Worm (Caenorhabditis elegans) whole organism, young adult: ENCODE results near the gene Y37E11AL.2.

Source experiments
- B0019.2 ChIP-seq: fragments of 200-800 bp; sonication (Bioruptor generic); conservative IDR thresholded peaks from 2 replicates; pipeline ENCODE4 v1.3.6; 2022; ENCODE audit warnings: missing genetic modification reagents, missing genetic modification characterization, missing compliant biosample characterization
- B0035.1 ChIP-seq: sonication (generic microtip); optimal IDR thresholded peaks from 2 replicates; lab custom pipeline; 2016; ENCODE audit warnings: missing genetic modification characterization, mild to moderate bottlenecking, missing compliant biosample characterization, missing genotype, missing genetic modification reagents
- F23B12.7 ChIP-seq: sonication (generic microtip); optimal IDR thresholded peaks from 2 replicates; lab custom pipeline; 2017; ENCODE audit warnings: missing genetic modification characterization, mild to moderate bottlenecking, missing compliant biosample characterization, antibody characterized with exemption, moderate library complexity; ENCODE audit not compliant: insufficient read depth
- F33H1.4 ChIP-seq: fragments of 200-800 bp; sonication (Bioruptor generic); IDR thresholded peaks from 2 replicates; pipeline ENCODE4 v1.3.6; 2022; ENCODE audit warnings: missing genetic modification reagents, missing genetic modification characterization, missing compliant biosample characterization
- F57C9.4 ChIP-seq: sonication (generic microtip); optimal IDR thresholded peaks from 2 replicates; lab custom pipeline; 2017; ENCODE audit warnings: mild to moderate bottlenecking, missing genetic modification characterization, missing compliant biosample characterization
- Y53F4B.3 ChIP-seq: fragments of 200-800 bp; sonication (Bioruptor generic); IDR thresholded peaks from 2 replicates; pipeline ENCODE4 v1.3.6; 2022; ENCODE audit warnings: missing genetic modification reagents, missing genetic modification characterization, missing compliant biosample characterization
- Y67H2A.10 ChIP-seq: fragments of 200-800 bp; sonication (Bioruptor generic); conservative IDR thresholded peaks from 2 replicates; pipeline ENCODE4 v1.3.6; 2022; ENCODE audit warnings: missing genetic modification reagents, missing genetic modification characterization, missing compliant biosample characterization
- Y95B8A.8 ChIP-seq: fragments of 200-800 bp; sonication (Bioruptor generic); IDR thresholded peaks from 2 replicates; pipeline ENCODE4 v1.3.6; 2022; ENCODE audit warnings: missing genetic modification reagents, missing genetic modification characterization, missing compliant biosample characterization
- aptf-3 ChIP-seq: fragments of 200-800 bp; sonication (Bioruptor generic); IDR thresholded peaks from 2 replicates; pipeline ENCODE4 v1.3.6; 2022; ENCODE audit warnings: missing genetic modification characterization, missing compliant biosample characterization
- atf-7 ChIP-seq: sonication (generic microtip); optimal IDR thresholded peaks from 2 replicates; lab custom pipeline; 2017; ENCODE audit warnings: mild to moderate bottlenecking, missing genetic modification characterization, missing compliant biosample characterization
- bed-1 ChIP-seq: fragments of 200-800 bp; sonication (Bioruptor generic); IDR thresholded peaks from 2 replicates; pipeline ENCODE4 v1.3.6; 2022; ENCODE audit warnings: missing genetic modification reagents, missing genetic modification characterization, missing compliant biosample characterization
- bed-2 ChIP-seq: fragments of 200-800 bp; sonication (Bioruptor generic); IDR thresholded peaks from 2 replicates; pipeline ENCODE4 v1.3.6; 2022; ENCODE audit warnings: missing genetic modification reagents, missing genetic modification characterization, missing compliant biosample characterization
- ccch-3 ChIP-seq: fragments of 200-800 bp; sonication (Bioruptor generic); optimal IDR thresholded peaks from 2 replicates; lab custom pipeline; 2018; ENCODE audit warnings: mild to moderate bottlenecking, missing genetic modification characterization, missing compliant biosample characterization
- cebp-1 ChIP-seq, 2 experiments: fragments of 200-800 bp in 1 of 2; sonication (Bioruptor generic) in 1 of 2; sonication (generic microtip) in 1 of 2; IDR thresholded peaks in 1 of 2; optimal IDR thresholded peaks in 1 of 2; 2 replicates each; pipeline versions ENCODE4 v1.3.6 to Lab custom; 2017 to 2022; ENCODE audit warnings: missing compliant biosample characterization in 2 of 2, missing genetic modification characterization in 2 of 2, mild to moderate bottlenecking in 1 of 2, missing genetic modification reagents in 1 of 2, moderate library complexity in 1 of 2
- die-1 ChIP-seq: sonication (generic microtip); optimal IDR thresholded peaks from 2 replicates; lab custom pipeline; 2016; ENCODE audit warnings: missing genotype, mild to moderate bottlenecking, missing genetic modification characterization, missing compliant biosample characterization
- efl-1 ChIP-seq: fragments of 150-350 bp; optimal IDR thresholded peaks from 2 replicates; lab custom pipeline; 2014; ENCODE audit warnings: missing biosample characterization, missing genetic modification reagents, missing genetic modification characterization
- egl-44 ChIP-seq: fragments of 200-800 bp; sonication (Bioruptor generic); IDR thresholded peaks from 2 replicates; pipeline ENCODE4 v1.3.6; 2022; ENCODE audit warnings: missing genetic modification reagents, missing genetic modification characterization, missing compliant biosample characterization
- egrh-3 ChIP-seq: fragments of 200-800 bp; sonication (Bioruptor generic); IDR thresholded peaks from 2 replicates; pipeline ENCODE4 v1.3.6; 2022; ENCODE audit warnings: missing genetic modification reagents, missing genetic modification characterization, missing compliant biosample characterization
- ekl-4 ChIP-seq: fragments of 200-800 bp; sonication (Bioruptor generic); IDR thresholded peaks from 2 replicates; pipeline ENCODE4 v1.3.6; 2022; ENCODE audit warnings: missing genetic modification reagents, missing genetic modification characterization, missing compliant biosample characterization
- fkh-3 ChIP-seq: sonication (generic microtip); optimal IDR thresholded peaks from 2 replicates; lab custom pipeline; 2016; ENCODE audit warnings: mild to moderate bottlenecking, missing genetic modification characterization, missing compliant biosample characterization
- hsf-1 ChIP-seq: fragments of 200-800 bp; sonication (Bioruptor generic); IDR thresholded peaks from 2 replicates; pipeline ENCODE4 v1.3.6; 2022; ENCODE audit warnings: missing genetic modification reagents, missing genetic modification characterization, missing compliant biosample characterization
- lag-1 ChIP-seq: fragments of 200-800 bp; sonication (Bioruptor generic); IDR thresholded peaks from 2 replicates; pipeline ENCODE4 v1.3.6; 2022; ENCODE audit warnings: missing genetic modification reagents, missing genetic modification characterization, missing compliant biosample characterization
- lin-35 ChIP-seq, 3 experiments: fragments of 150-350 bp in 2 of 3; sonication (generic microtip) in 1 of 3; optimal IDR thresholded peaks; 2 replicates each; lab custom pipeline; 2014 to 2018; ENCODE audit warnings: missing biosample characterization in 3 of 3, missing genetic modification characterization in 3 of 3, missing genetic modification reagents in 3 of 3
- lsy-27 ChIP-seq: sonication (generic microtip); optimal IDR thresholded peaks from 2 replicates; lab custom pipeline; 2017; ENCODE audit warnings: missing genetic modification characterization, mild to moderate bottlenecking, missing compliant biosample characterization, antibody characterized with exemption, missing genotype, borderline replicate concordance; ENCODE audit not compliant: insufficient read depth
- madf-10 ChIP-seq: sonication (generic microtip); optimal IDR thresholded peaks from 2 replicates; lab custom pipeline; 2016; ENCODE audit warnings: mild to moderate bottlenecking, missing genetic modification characterization, missing compliant biosample characterization
- mel-28 ChIP-seq: sonication (generic microtip); optimal IDR thresholded peaks from 2 replicates; lab custom pipeline; 2016; ENCODE audit warnings: borderline replicate concordance, mild to moderate bottlenecking, missing genetic modification characterization, missing compliant biosample characterization
- nhr-120 ChIP-seq: fragments of 200-800 bp; sonication (Bioruptor generic); IDR thresholded peaks from 2 replicates; pipeline ENCODE4 v1.3.6; 2022; ENCODE audit warnings: missing genetic modification characterization, missing compliant biosample characterization
- pbrm-1 ChIP-seq: fragments of 200-800 bp; sonication (Bioruptor generic); IDR thresholded peaks from 2 replicates; pipeline ENCODE4 v1.3.6; 2022; ENCODE audit warnings: missing genetic modification reagents, missing genetic modification characterization, missing compliant biosample characterization
- snpc-1.1 ChIP-seq: sonication (generic microtip); optimal IDR thresholded peaks from 2 replicates; lab custom pipeline; 2017; ENCODE audit warnings: missing genetic modification characterization, mild to moderate bottlenecking, missing compliant biosample characterization, antibody characterized with exemption, moderate library complexity, missing genotype, missing genetic modification reagents; ENCODE audit not compliant: insufficient read depth
- tbp1 ChIP-seq: fragments of 200-800 bp; sonication (Bioruptor generic); optimal IDR thresholded peaks from 2 replicates; lab custom pipeline; 2018; ENCODE audit warnings: mild to moderate bottlenecking, missing genetic modification characterization, missing compliant biosample characterization
- tbx-9 ChIP-seq: sonication (generic microtip); optimal IDR thresholded peaks from 2 replicates; lab custom pipeline; 2016; ENCODE audit warnings: borderline replicate concordance, missing genetic modification characterization, inconsistent platforms, missing compliant biosample characterization
- unc-130 ChIP-seq: sonication (generic microtip); optimal IDR thresholded peaks from 2 replicates; lab custom pipeline; 2016; ENCODE audit warnings: missing genetic modification reagents, missing genetic modification characterization, missing compliant biosample characterization
- unc-62 ChIP-seq: fragments of 150-350 bp; optimal IDR thresholded peaks from 2 replicates; lab custom pipeline; 2014; ENCODE audit warnings: missing biosample characterization, missing genetic modification reagents, missing genetic modification characterization
- xnd-1 ChIP-seq: sonication (generic microtip); optimal IDR thresholded peaks from 2 replicates; lab custom pipeline; 2016; ENCODE audit warnings: missing genotype, missing genetic modification reagents, missing genetic modification characterization, missing compliant biosample characterization
- zfh-2 ChIP-seq: fragments of 200-800 bp; sonication (Bioruptor generic); conservative IDR thresholded peaks from 2 replicates; pipeline ENCODE4 v1.3.6; 2022; ENCODE audit warnings: missing genetic modification reagents, missing genetic modification characterization, missing compliant biosample characterization
- ztf-26 ChIP-seq: sonication (generic microtip); optimal IDR thresholded peaks from 2 replicates; lab custom pipeline; 2017; ENCODE audit warnings: missing genetic modification characterization, missing compliant biosample characterization

The Y37E11AL.2 gene

DNA sequence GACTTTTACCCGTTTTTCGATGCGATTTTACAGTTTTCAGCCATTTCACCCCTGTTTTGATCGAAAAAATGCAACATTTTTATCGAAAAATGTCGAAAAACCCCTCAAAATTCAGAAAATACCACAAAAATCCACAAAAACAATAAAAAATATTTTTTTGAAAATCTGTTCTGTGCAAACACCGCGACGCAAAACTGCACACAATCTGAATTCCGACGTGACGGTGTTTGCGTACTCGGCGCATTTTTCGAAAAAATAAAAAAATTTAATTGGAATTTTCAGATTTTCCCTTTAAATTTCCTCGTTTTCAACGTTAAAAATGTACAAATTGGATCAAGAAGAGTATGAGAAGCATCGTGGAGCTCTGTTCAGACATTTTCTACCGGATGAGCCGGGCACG, 27.5 kb downstream of the Y37E11AL.2 start, which contains the start of gene smgl-2 (continued):
- TF ChIP-seq madf-10 (tag; lab: Kevin White, UChicago), result no peak
- TF ChIP-seq ztf-26 (tag; lab: Kevin White, UChicago), result no peak
- TF ChIP-seq lin-35 (GFP tag; optimal IDR thresholded peaks at IDR 0.05; lab: Kevin White, UChicago), result peak in 1 of 3 experiments; percentile 76
- TF ChIP-seq tbp1 (GFP tag; lab: Kevin White, UChicago), result peak; percentile 40
- no peak for TF ChIP-seq cebp-1 (GFP tag; IDR thresholded peaks at IDR 0.05; lab: Robert Waterston, UW)
- peak; percentile 37 for TF ChIP-seq cebp-1 (tag; optimal IDR thresholded peaks at IDR 0.05; lab: Kevin White, UChicago)
- TF ChIP-seq F23B12.7 (tag; lab: Kevin White, UChicago), result peak; percentile 24
- TF ChIP-seq lsy-27 (tag; lab: Kevin White, UChicago), result no peak
- TF ChIP-seq pbrm-1 (GFP tag; lab: Robert Waterston, UW), result peak; percentile 68; the same call in 1 of the 2 replicates
- no peak for TF ChIP-seq hsf-1 (GFP tag; lab: Robert Waterston, UW)
- peak; percentile 37; the same call in 1 of the 2 replicates for TF ChIP-seq F33H1.4 (GFP tag; lab: Robert Waterston, UW)
- TF ChIP-seq unc-130 (GFP tag; lab: Kevin White, UChicago), result no peak
- TF ChIP-seq snpc-1.1 (tag; lab: Kevin White, UChicago), result no peak
- TF ChIP-seq fkh-3 (tag; lab: Kevin White, UChicago), result no peak

DNA sequence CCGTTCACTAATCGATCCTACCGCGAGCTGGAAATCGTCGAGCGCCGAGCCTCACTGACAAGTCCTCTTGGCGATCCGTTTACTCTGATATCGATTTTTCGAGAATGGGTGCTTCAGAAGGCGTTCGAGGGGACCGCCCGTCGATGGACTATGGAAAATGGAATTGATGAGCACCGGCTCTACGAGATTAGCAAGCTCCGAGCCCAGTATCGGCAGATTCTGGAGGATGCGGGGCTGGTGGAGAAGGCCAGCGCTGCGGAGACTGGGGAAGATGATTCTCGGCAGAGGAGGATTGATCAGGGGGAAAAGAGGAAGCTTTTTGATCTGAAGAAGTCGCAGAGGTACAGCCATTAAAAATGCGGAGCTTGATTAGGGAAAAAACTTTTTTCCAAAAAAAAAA, 33.1 kb downstream of the Y37E11AL.2 start:
- TF ChIP-seq egl-44 (GFP tag; lab: Robert Waterston, UW), result no peak
- TF ChIP-seq xnd-1 (tag; lab: Kevin White, UChicago), result no peak
- TF ChIP-seq bed-1 (GFP tag; lab: Robert Waterston, UW), result no peak
- 0 out of 2 replicates have a peak, but pooled peaks have one; percentile 48 for TF ChIP-seq nhr-120 (GFP tag; lab: Robert Waterston, UW)
- peak; percentile 81 for TF ChIP-seq zfh-2 (GFP tag; lab: Robert Waterston, UW)
- peak; percentile 20; the same call in 1 of the 2 replicates for TF ChIP-seq egrh-3 (GFP tag; lab: Robert Waterston, UW)
- no peak for TF ChIP-seq F57C9.4 (tag; lab: Kevin White, UChicago)
- no peak for TF ChIP-seq bed-2 (GFP tag; lab: Robert Waterston, UW)
- no peak for TF ChIP-seq B0035.1 (tag; lab: Kevin White, UChicago)
- TF ChIP-seq, all 124 proteins: peak for 3

DNA sequence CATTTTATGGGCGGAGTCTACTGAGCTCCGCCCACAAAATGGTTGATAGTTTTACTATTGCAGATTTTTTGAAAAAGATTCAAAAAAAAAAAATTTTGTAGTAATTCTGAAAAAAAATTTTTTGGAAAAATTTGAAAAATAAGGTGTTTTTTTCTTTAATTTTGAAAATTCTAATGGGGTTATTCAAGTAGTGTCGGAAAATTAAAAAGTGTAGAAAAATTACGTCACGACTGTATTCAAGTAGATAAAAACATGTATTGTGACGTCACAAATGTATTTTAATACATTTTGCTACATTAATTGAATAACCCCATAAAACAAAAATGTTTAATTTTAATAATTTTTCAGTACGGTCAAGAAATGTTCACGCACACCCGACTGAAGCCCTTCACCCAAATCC, 35.0 kb downstream of the Y37E11AL.2 start:
- TF ChIP-seq ccch-3 (GFP tag; lab: Kevin White, UChicago), result no peak
- no peak for TF ChIP-seq lag-1 (GFP tag; lab: Robert Waterston, UW)
- no peak for TF ChIP-seq efl-1 (GFP tag; lab: Kevin White, UChicago)
- TF ChIP-seq Y53F4B.3 (GFP tag; lab: Robert Waterston, UW), result no peak
- no peak for TF ChIP-seq B0019.2 (GFP tag; lab: Robert Waterston, UW)
- no peak for TF ChIP-seq die-1
- TF ChIP-seq unc-62 (GFP tag; lab: Kevin White, UChicago), result no peak
- no peak for TF ChIP-seq nhr-120 (GFP tag; lab: Robert Waterston, UW)
- TF ChIP-seq madf-10 (tag; lab: Kevin White, UChicago), result no peak
- no peak for TF ChIP-seq aptf-3 (GFP tag; lab: Robert Waterston, UW)
- TF ChIP-seq Y67H2A.10 (GFP tag; lab: Robert Waterston, UW), result no peak
- TF ChIP-seq atf-7 (tag; lab: Kevin White, UChicago), result no peak
- TF ChIP-seq ekl-4 (GFP tag; lab: Robert Waterston, UW), result no peak
- no peak for TF ChIP-seq Y95B8A.8 (GFP tag; lab: Robert Waterston, UW)
- TF ChIP-seq mel-28 (tag; lab: Kevin White, UChicago), result no peak
- no peak for TF ChIP-seq tbx-9 (tag; lab: Kevin White, UChicago)
